Fruit fly (Drosophila melanogaster): ENCODE results near the gene CG14669.

CG14669 gene

DNA sequence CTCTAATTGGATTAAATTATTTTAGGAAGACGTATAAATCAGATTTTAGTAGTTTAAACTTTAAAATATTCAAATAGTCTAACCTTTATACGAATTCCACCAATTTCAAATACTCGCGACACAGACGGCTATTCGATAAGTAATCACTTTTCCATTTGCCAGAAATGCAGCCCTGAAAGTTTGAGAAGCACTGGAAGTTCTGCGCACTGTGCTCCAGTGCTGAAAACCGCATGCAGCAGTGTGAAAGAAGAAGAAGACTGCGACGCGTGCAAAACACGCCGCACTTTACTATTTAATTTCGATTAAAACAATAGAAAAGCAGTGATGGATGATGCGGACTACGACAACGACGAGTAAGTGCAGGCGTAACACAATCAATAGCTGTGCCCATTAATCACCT, 42.8 kb upstream of the CG14669 start, which contains the start of gene Polr2F:
Gene Polr2F (plus strand): TSS at position 233 of the 400 bp plus-strand sequence.
- TF ChIP-seq cic (GFP tag; optimal IDR thresholded peaks at IDR 0.05) (peak; percentile 67), ovo (GFP tag; optimal IDR thresholded peaks at IDR 0.05) (peak; percentile 85), bab1 (GFP tag; optimal IDR thresholded peaks at IDR 0.05) (peak; percentile 72), Clk (GFP tag; optimal IDR thresholded peaks at IDR 0.05) (peak; percentile 76), toe (GFP tag; optimal IDR thresholded peaks at IDR 0.05) (peak; percentile 85), kay (GFP tag; ENCODE audit: borderline replicate concordance) (no peak), CG11617 (GFP tag; optimal IDR thresholded peaks at IDR 0.05) (peak; percentile 66), Mnt (GFP tag; optimal IDR thresholded peaks at IDR 0.05) (peak; percentile 97), pad (GFP tag; optimal IDR thresholded peaks at IDR 0.05) (peak; percentile 80), CG12768 (GFP tag; optimal IDR thresholded peaks at IDR 0.05) (peak; percentile 81), cnc (optimal IDR thresholded peaks at IDR 0.05) (no peak), CG33017 (tag; optimal IDR thresholded peaks at IDR 0.05) (peak; percentile 57), CG14711 (tag; optimal IDR thresholded peaks at IDR 0.05) (peak; percentile 68), CG1620 (GFP tag; optimal IDR thresholded peaks at IDR 0.05) (peak; percentile 93), CG7101 (tag; optimal IDR thresholded peaks at IDR 0.05) (peak; percentile 87), Crg-1 (GFP tag; optimal IDR thresholded peaks at IDR 0.05) (peak; percentile 91), CG5204 (GFP tag; optimal IDR thresholded peaks at IDR 0.05) (peak; percentile 83), CG7045 (GFP tag; optimal IDR thresholded peaks at IDR 0.05) (peak; percentile 69), Hr96 (GFP tag; optimal IDR thresholded peaks at IDR 0.05) (peak; percentile 81), tj (GFP tag; optimal IDR thresholded peaks at IDR 0.05) (peak; percentile 50)

DNA sequence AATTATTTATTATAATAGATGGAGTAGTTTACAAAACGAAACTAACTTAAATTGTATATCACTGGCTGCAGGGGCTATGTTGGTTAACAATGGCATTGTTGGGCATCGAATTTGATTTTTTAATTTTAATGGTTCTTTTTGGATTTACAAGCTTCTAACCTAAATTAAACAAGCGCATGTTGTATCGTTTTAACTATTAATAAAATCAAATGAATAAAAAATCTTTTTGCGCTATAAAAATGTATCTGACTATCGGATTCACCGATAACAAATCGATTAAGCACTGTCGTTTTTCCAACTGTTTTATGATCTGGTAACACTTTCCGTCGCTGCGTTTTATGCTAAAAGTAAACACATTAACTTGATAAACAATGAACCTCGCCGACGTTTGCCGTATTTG, 39.6 kb upstream of the CG14669 start, which contains the start of the genes hd and CG14667:
Gene hd (minus strand): TSS at position 243 of the 400 bp plus-strand sequence.
Gene CG14667 (plus strand): TSS at position 303 of the 400 bp plus-strand sequence.
- TF ChIP-seq toe (GFP tag; optimal IDR thresholded peaks at IDR 0.05) (peak; percentile 50), Mnt (GFP tag; optimal IDR thresholded peaks at IDR 0.05) (peak; percentile 14), CG7045 (GFP tag; optimal IDR thresholded peaks at IDR 0.05) (no peak)

DNA sequence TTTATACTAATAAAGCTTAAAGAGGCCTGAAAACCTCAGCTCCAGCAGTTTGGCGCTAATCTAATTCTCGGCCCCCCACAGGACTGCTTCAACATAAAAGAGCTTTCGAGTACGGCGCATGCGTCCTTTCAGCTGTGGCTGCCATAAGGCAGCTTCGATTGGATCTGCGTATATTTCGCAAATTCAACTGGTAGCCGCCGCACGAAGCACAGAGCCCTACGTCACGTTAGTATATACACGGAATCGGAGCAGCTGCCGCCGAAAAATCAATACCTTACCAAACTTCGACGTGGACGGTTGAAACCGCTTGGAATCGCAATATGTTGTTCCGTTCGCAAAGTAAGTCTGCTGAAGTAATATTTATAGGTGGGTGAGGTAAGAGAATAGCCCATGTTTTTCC, 37.7 kb upstream of the CG14669 start, which contains the start of gene 7B2:
Gene 7B2 (plus strand): TSS at position 169 of the 400 bp plus-strand sequence.
- TF ChIP-seq Crg-1 (GFP tag; optimal IDR thresholded peaks at IDR 0.05) (no peak), pad (GFP tag; optimal IDR thresholded peaks at IDR 0.05) (no peak), ovo (GFP tag; optimal IDR thresholded peaks at IDR 0.05) (no peak), cnc (optimal IDR thresholded peaks at IDR 0.05) (no peak), Mnt (GFP tag; optimal IDR thresholded peaks at IDR 0.05) (no peak), Hr96 (GFP tag; optimal IDR thresholded peaks at IDR 0.05) (no peak), cic (GFP tag; optimal IDR thresholded peaks at IDR 0.05) (no peak), CG11617 (GFP tag; optimal IDR thresholded peaks at IDR 0.05) (no peak), CG1620 (GFP tag; optimal IDR thresholded peaks at IDR 0.05) (no peak), CG12768 (GFP tag; optimal IDR thresholded peaks at IDR 0.05) (no peak), Clk (GFP tag; optimal IDR thresholded peaks at IDR 0.05) (no peak), CG7045 (GFP tag; optimal IDR thresholded peaks at IDR 0.05) (no peak), toe (GFP tag; optimal IDR thresholded peaks at IDR 0.05) (no peak), bab1 (GFP tag; optimal IDR thresholded peaks at IDR 0.05) (no peak), tj (GFP tag; optimal IDR thresholded peaks at IDR 0.05) (no peak), CG14711 (tag; optimal IDR thresholded peaks at IDR 0.05) (no peak), kay (GFP tag; ENCODE audit: borderline replicate concordance) (no peak)

DNA sequence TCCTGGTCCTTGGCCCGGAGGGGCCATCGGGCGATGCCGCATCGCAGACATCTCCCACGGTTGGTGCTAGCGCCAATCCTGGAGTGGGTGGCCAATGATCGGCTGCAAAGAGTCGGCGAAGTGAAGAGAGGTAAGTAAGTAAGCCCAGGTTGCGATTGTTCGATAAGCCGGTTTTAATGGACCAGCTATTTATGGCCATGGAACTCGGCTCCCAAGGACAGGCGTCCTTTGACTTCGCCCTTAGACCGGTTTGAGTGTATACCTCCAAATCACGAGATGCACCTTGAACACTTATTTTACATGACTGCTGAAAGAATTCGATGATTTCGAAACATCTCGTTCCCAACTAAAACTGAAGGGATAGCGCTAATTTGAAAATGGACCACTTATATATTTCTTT, 28.6 kb upstream of the CG14669 start:
- TF ChIP-seq Crg-1 (GFP tag; optimal IDR thresholded peaks at IDR 0.05) (no peak), Mnt (GFP tag; optimal IDR thresholded peaks at IDR 0.05) (no peak), CG33017 (tag; optimal IDR thresholded peaks at IDR 0.05) (no peak)

DNA sequence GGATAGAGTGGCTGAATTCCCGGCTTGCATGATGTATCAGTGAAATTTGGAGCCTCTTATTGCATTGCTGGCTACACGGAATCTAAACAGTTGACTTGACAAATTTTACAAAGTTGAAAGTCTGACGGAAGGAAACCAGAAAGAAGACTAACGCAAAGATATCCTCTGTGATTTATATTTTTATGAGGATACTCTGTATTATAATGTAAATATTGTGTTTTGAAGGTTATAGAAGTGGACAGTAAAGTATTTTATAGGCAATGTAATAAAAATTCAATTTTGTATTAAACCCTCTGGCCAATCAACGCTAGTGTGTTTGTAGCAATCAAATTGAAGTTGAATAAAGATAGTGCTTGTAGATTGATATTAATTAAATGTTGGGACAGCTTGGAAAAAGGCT, 26.8 kb upstream of the CG14669 start, which contains the start of gene CG14668:
Gene CG14668 (minus strand): TSS at position 101 of the 400 bp plus-strand sequence.
- TF ChIP-seq pad (GFP tag; optimal IDR thresholded peaks at IDR 0.05): no peak
- TF ChIP-seq cic (GFP tag; optimal IDR thresholded peaks at IDR 0.05): no peak

DNA sequence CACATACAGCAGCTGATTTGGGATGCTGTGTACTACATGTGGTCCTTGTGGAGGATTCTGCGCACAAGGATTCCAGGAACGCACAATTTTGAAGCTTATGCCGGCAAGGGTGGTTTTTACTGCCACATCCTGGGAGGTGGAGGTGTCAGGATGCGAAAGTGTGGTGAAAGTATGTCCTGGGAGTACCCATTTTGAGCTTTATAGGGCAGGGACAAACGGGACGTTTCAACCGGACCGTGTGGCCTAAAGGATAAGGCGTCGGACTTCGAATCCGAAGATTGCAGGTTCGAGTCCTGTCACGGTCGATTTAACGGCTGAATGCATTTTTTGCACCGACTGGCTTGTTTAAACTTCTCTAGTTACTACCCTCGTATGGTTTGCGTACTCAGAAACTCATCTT, 26.3 kb upstream of the CG14669 start:
- no peak for TF ChIP-seq CG7045 (GFP tag; optimal IDR thresholded peaks at IDR 0.05)
- TF ChIP-seq Mnt (GFP tag; optimal IDR thresholded peaks at IDR 0.05): no peak
- no peak for TF ChIP-seq Crg-1 (GFP tag; optimal IDR thresholded peaks at IDR 0.05)
- TF ChIP-seq cnc (optimal IDR thresholded peaks at IDR 0.05): no peak
- TF ChIP-seq cic (GFP tag; optimal IDR thresholded peaks at IDR 0.05): no peak
- no peak for TF ChIP-seq CG5204 (GFP tag; optimal IDR thresholded peaks at IDR 0.05)
- no peak for TF ChIP-seq bab1 (GFP tag; optimal IDR thresholded peaks at IDR 0.05)
- TF ChIP-seq ovo (GFP tag; optimal IDR thresholded peaks at IDR 0.05): no peak
- TF ChIP-seq Clk (GFP tag; optimal IDR thresholded peaks at IDR 0.05): no peak
- no peak for TF ChIP-seq CG1620 (GFP tag; optimal IDR thresholded peaks at IDR 0.05)
- no peak for TF ChIP-seq kay (GFP tag; ENCODE audit: borderline replicate concordance)
- TF ChIP-seq toe (GFP tag; optimal IDR thresholded peaks at IDR 0.05): no peak
- TF ChIP-seq Hr96 (GFP tag; optimal IDR thresholded peaks at IDR 0.05): no peak
- no peak for TF ChIP-seq CG33017 (tag; optimal IDR thresholded peaks at IDR 0.05)

DNA sequence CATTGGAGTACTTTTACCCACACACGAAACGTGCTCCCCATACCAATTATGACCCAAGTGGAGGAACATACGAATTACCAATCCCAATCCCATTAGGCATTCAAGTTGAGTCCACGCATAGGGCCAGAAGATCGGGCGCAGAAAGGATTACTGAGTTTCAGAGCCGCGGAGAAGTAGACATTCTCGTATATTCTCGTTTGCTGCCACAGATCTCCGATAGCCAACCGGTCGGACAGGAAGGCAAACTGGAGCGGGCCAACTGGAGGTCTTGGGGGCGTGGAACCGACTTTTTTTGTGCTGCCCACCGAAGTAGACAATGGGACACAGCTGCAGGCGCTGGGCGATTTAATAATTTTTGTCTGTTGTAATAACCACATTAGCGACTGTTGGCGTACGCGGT, 25.3 kb upstream of the CG14669 start:
- no peak for TF ChIP-seq CG14711 (tag; optimal IDR thresholded peaks at IDR 0.05)
- no peak for TF ChIP-seq CG33017 (tag; optimal IDR thresholded peaks at IDR 0.05)
- no peak for TF ChIP-seq toe (GFP tag; optimal IDR thresholded peaks at IDR 0.05)
- no peak for TF ChIP-seq pad (GFP tag; optimal IDR thresholded peaks at IDR 0.05)
- no peak for TF ChIP-seq Hr96 (GFP tag; optimal IDR thresholded peaks at IDR 0.05)
- TF ChIP-seq Mnt (GFP tag; optimal IDR thresholded peaks at IDR 0.05): no peak
- TF ChIP-seq kay (GFP tag; ENCODE audit: borderline replicate concordance): no peak
- no peak for TF ChIP-seq ovo (GFP tag; optimal IDR thresholded peaks at IDR 0.05)
- TF ChIP-seq CG11617 (GFP tag; optimal IDR thresholded peaks at IDR 0.05): no peak
- no peak for TF ChIP-seq Clk (GFP tag; optimal IDR thresholded peaks at IDR 0.05)
- TF ChIP-seq CG1620 (GFP tag; optimal IDR thresholded peaks at IDR 0.05): no peak
